Fruit fly (Drosophila melanogaster) Kc167 (cell line): ENCODE results near the gene CG18649.

Experiments used
- Myc ChIP-seq: fragments of >200 bp; optimal IDR thresholded peaks from 2 replicates; lab custom pipeline; 2017; ENCODE audit warnings: missing external identifiers
- h ChIP-seq: fragments of >200 bp; optimal IDR thresholded peaks from 3 replicates; lab custom pipeline; 2018; ENCODE audit warnings: missing external identifiers
- ttk ChIP-seq: sonication (Bioruptor generic); optimal IDR thresholded peaks from 2 replicates; lab custom pipeline; 2017; ENCODE audit warnings: missing external identifiers

- TF ChIP-seq h (lab: Kevin White, UChicago): no peak
- no peak for TF ChIP-seq Myc (lab: Kevin White, UChicago)
- TF ChIP-seq ttk (lab: Kevin White, UChicago): no peak
Measured at dm6 chr3L:15047606-15048005, 6.3 kb downstream of the CG18649 start.
